Worm (Caenorhabditis elegans) whole organism, young adult: ENCODE results near the gene Y17G7B.18.
A peak's percentile ranks its signal among the peaks of the same experiment; 100 is the strongest.

ENCODE experiments used
- B0261.1 ChIP-seq: sonication (generic microtip); optimal IDR thresholded peaks from 2 replicates; lab custom pipeline; 2016; ENCODE audit warnings: mild to moderate bottlenecking, missing genetic modification characterization, moderate library complexity, missing compliant biosample characterization
- C17E4.6 ChIP-seq: fragments of 200-800 bp; sonication (Bioruptor generic); IDR thresholded peaks from 2 replicates; pipeline ENCODE4 v1.3.6; 2022; ENCODE audit warnings: missing genetic modification reagents, missing genetic modification characterization, missing compliant biosample characterization
- D2030.7 ChIP-seq: fragments of 200-800 bp; sonication (Bioruptor generic); IDR thresholded peaks from 2 replicates; pipeline ENCODE4 v1.3.6; 2022; ENCODE audit warnings: missing genetic modification reagents, missing genetic modification characterization, missing compliant biosample characterization
- F23B12.7 ChIP-seq: sonication (generic microtip); optimal IDR thresholded peaks from 2 replicates; lab custom pipeline; 2017; ENCODE audit warnings: missing genetic modification characterization, mild to moderate bottlenecking, missing compliant biosample characterization, antibody characterized with exemption, moderate library complexity; ENCODE audit not compliant: insufficient read depth
- F55B11.4 ChIP-seq: sonication (generic microtip); optimal IDR thresholded peaks from 2 replicates; lab custom pipeline; 2016; ENCODE audit warnings: missing compliant biosample characterization, missing genetic modification characterization, borderline replicate concordance; ENCODE audit not compliant: insufficient read depth
- T26A5.8 ChIP-seq: sonication (generic microtip); optimal IDR thresholded peaks from 2 replicates; lab custom pipeline; 2016; ENCODE audit warnings: missing genetic modification characterization, missing compliant biosample characterization
- Y95B8A.8 ChIP-seq: fragments of 200-800 bp; sonication (Bioruptor generic); IDR thresholded peaks from 2 replicates; pipeline ENCODE4 v1.3.6; 2022; ENCODE audit warnings: missing genetic modification reagents, missing genetic modification characterization, missing compliant biosample characterization
- bed-2 ChIP-seq: fragments of 200-800 bp; sonication (Bioruptor generic); IDR thresholded peaks from 2 replicates; pipeline ENCODE4 v1.3.6; 2022; ENCODE audit warnings: missing genetic modification reagents, missing genetic modification characterization, missing compliant biosample characterization
- cebp-2 ChIP-seq: fragments of 200-800 bp; sonication (Bioruptor generic); IDR thresholded peaks from 2 replicates; pipeline ENCODE4 v1.3.6; 2022; ENCODE audit warnings: missing genetic modification characterization, missing compliant biosample characterization
- ceh-58 ChIP-seq: fragments of 200-800 bp; sonication (Bioruptor generic); IDR thresholded peaks from 2 replicates; pipeline ENCODE4 v1.3.6; 2022; ENCODE audit warnings: missing genetic modification characterization, missing compliant biosample characterization
- die-1 ChIP-seq: sonication (generic microtip); optimal IDR thresholded peaks from 2 replicates; lab custom pipeline; 2016; ENCODE audit warnings: missing genotype, mild to moderate bottlenecking, missing genetic modification characterization, missing compliant biosample characterization
- egl-18 ChIP-seq: fragments of 200-800 bp; sonication (Bioruptor generic); IDR thresholded peaks from 2 replicates; pipeline ENCODE4 v1.3.6; 2022; ENCODE audit warnings: missing genetic modification reagents, missing genetic modification characterization, missing compliant biosample characterization
- fkh-3 ChIP-seq: sonication (generic microtip); optimal IDR thresholded peaks from 2 replicates; lab custom pipeline; 2016; ENCODE audit warnings: mild to moderate bottlenecking, missing genetic modification characterization, missing compliant biosample characterization
- him-1 ChIP-seq: sonication (generic microtip); optimal IDR thresholded peaks from 2 replicates; lab custom pipeline; 2016; ENCODE audit warnings: missing genotype, missing genetic modification reagents, missing genetic modification characterization, missing compliant biosample characterization
- hmg-1.2 ChIP-seq: fragments of 200-800 bp; sonication (Bioruptor generic); IDR thresholded peaks from 2 replicates; pipeline ENCODE4 v1.3.6; 2022; ENCODE audit warnings: missing genetic modification reagents, missing genetic modification characterization, missing compliant biosample characterization
- let-526 ChIP-seq: fragments of 200-800 bp; sonication (Bioruptor generic); IDR thresholded peaks from 2 replicates; pipeline ENCODE4 v1.3.6; 2022; ENCODE audit warnings: missing genetic modification reagents, missing genetic modification characterization, missing compliant biosample characterization
- lin-26 ChIP-seq: fragments of 200-800 bp; sonication (Bioruptor generic); IDR thresholded peaks from 2 replicates; pipeline ENCODE4 v1.3.6; 2022; ENCODE audit warnings: missing genetic modification reagents, missing genetic modification characterization, missing compliant biosample characterization
- lsl-1 ChIP-seq: fragments of 200-800 bp; sonication (Bioruptor generic); optimal IDR thresholded peaks from 2 replicates; lab custom pipeline; 2018; ENCODE audit warnings: mild to moderate bottlenecking, missing genetic modification characterization, moderate library complexity, missing compliant biosample characterization
- lsy-27 ChIP-seq: sonication (generic microtip); optimal IDR thresholded peaks from 2 replicates; lab custom pipeline; 2017; ENCODE audit warnings: missing genetic modification characterization, mild to moderate bottlenecking, missing compliant biosample characterization, antibody characterized with exemption, missing genotype, borderline replicate concordance; ENCODE audit not compliant: insufficient read depth
- madf-8 ChIP-seq: fragments of 200-800 bp; sonication (Bioruptor generic); conservative IDR thresholded peaks from 2 replicates; pipeline ENCODE4 v1.3.6; 2022; ENCODE audit warnings: missing genetic modification reagents, missing genetic modification characterization, missing compliant biosample characterization
- mcd-1 ChIP-seq: fragments of 200-800 bp; sonication (Bioruptor generic); IDR thresholded peaks from 2 replicates; pipeline ENCODE4 v1.3.6; 2022; ENCODE audit warnings: missing genetic modification reagents, missing genetic modification characterization, missing compliant biosample characterization
- nfyb-1 ChIP-seq: fragments of 200-800 bp; sonication (Bioruptor generic); IDR thresholded peaks from 2 replicates; pipeline ENCODE4 v1.3.6; 2022; ENCODE audit warnings: missing genetic modification reagents, missing genetic modification characterization, missing compliant biosample characterization
- nhr-90 ChIP-seq: sonication (generic microtip); optimal IDR thresholded peaks from 2 replicates; lab custom pipeline; 2016; ENCODE audit warnings: missing genotype, mild to moderate bottlenecking, missing genetic modification characterization, missing compliant biosample characterization
- rpc-1 ChIP-seq, 2 experiments: fragments of 150-350 bp in 1 of 2; sonication (generic microtip) in 1 of 2; optimal IDR thresholded peaks; 2 replicates each; lab custom pipeline; 2014 to 2018; ENCODE audit warnings: missing biosample characterization in 1 of 2, missing genetic modification characterization in 1 of 2, missing genetic modification reagents in 1 of 2, missing genotype in 1 of 2
- sdz-38 ChIP-seq: sonication (generic microtip); optimal IDR thresholded peaks from 2 replicates; lab custom pipeline; 2016; ENCODE audit warnings: missing genotype, missing genetic modification characterization, missing compliant biosample characterization
- somi-1 ChIP-seq: fragments of 200-800 bp; sonication (Bioruptor generic); optimal IDR thresholded peaks from 2 replicates; lab custom pipeline; 2018; ENCODE audit warnings: mild to moderate bottlenecking, missing genetic modification characterization, missing compliant biosample characterization
- tbp1 ChIP-seq: fragments of 200-800 bp; sonication (Bioruptor generic); optimal IDR thresholded peaks from 2 replicates; lab custom pipeline; 2018; ENCODE audit warnings: mild to moderate bottlenecking, missing genetic modification characterization, missing compliant biosample characterization
- tbx-9 ChIP-seq: sonication (generic microtip); optimal IDR thresholded peaks from 2 replicates; lab custom pipeline; 2016; ENCODE audit warnings: borderline replicate concordance, missing genetic modification characterization, inconsistent platforms, missing compliant biosample characterization
- zfh-2 ChIP-seq: fragments of 200-800 bp; sonication (Bioruptor generic); conservative IDR thresholded peaks from 2 replicates; pipeline ENCODE4 v1.3.6; 2022; ENCODE audit warnings: missing genetic modification reagents, missing genetic modification characterization, missing compliant biosample characterization
- zim-3 ChIP-seq: sonication (generic microtip); optimal IDR thresholded peaks from 2 replicates; lab custom pipeline; 2017; ENCODE audit warnings: mild to moderate bottlenecking, missing genetic modification characterization, moderate library complexity, missing compliant biosample characterization

The Y17G7B.18 gene

DNA sequence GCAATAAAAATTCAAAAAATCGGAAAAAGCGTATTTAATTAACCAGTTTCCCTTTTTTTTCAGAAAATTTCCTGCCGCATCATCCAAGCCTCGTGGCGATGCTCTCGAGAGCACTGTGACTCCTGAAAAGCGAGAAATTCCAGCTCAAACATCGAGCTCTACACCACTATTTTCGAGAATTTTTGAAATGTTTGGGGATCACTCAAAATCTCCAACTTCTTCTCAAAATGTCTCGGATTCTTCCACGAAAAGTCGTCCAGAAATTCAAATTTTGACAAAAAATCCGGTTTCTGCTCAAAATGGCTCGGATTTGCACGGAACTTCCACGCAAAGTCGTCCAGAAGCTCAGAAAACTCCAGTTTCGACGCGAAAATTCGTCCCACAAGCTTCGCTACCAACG, 30.3 kb upstream of the Y17G7B.18 start:
- TF ChIP-seq nhr-90 (tag; lab: Kevin White, UChicago) (no peak), Y95B8A.8 (GFP tag; lab: Robert Waterston, UW) (no peak), F23B12.7 (tag; lab: Kevin White, UChicago) (no peak), B0261.1 (tag; lab: Kevin White, UChicago) (no peak), bed-2 (no peak), cebp-2 (GFP tag; lab: Robert Waterston, UW) (no peak), him-1 (tag; lab: Kevin White, UChicago) (no peak), ceh-58 (no peak), zim-3 (no peak), tbx-9 (tag; lab: Kevin White, UChicago) (no peak), F55B11.4 (tag; lab: Kevin White, UChicago) (no peak), egl-18 (GFP tag; lab: Robert Waterston, UW) (no peak), sdz-38 (tag; lab: Kevin White, UChicago) (no peak)

DNA sequence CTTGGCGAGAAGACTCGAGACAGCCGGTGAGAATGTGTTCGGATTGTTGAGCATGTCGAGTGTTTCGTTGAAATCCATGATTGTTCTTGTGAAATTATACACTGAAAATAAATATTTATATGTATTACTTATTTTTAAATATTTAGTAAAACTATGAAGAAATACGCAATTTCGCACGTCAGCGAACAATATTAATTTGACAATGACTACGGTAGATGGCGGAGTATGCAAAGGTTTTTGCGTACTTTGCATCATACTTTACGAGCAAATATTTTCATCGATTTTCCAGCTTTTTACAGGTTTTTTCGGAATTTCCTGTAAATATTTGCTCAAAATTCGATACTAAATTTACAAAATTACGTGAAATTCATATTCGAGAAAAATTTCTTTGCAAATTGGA, 23.2 kb upstream of the Y17G7B.18 start, which contains the start of gene set-24:
TSS of gene set-24 (minus strand) at position 101 of the 400 bp plus-strand sequence.
- TF ChIP-seq lsl-1 (GFP tag; lab: Kevin White, UChicago) (peak; percentile 8), fkh-3 (no peak), let-526 (GFP tag; lab: Robert Waterston, UW) (no peak), mcd-1 (no peak)
- TF ChIP-seq, all 124 proteins: peak for 1

DNA sequence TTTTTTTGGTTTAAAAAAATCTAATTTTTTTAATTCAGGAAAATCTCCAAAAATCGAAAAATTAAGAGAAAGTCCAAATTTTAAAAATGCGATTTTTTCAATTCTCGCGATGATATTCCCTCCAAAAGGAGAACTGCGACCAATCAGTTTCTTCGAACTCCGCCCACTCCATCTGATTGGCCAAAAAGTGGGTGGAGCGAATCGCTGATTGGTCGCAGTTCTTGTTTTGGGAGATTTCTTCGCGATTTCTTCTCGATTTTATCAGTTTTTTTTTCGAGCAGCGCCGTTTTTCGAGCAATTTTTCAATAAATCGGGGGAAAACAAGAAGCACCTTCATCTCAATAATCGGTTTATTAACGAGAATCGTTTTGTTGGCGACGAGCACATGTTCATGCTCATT, 22.7 kb upstream of the Y17G7B.18 start:
- TF ChIP-seq die-1 (tag; lab: Kevin White, UChicago) = no peak
- no peak for TF ChIP-seq zim-3
- no peak for TF ChIP-seq lsy-27

DNA sequence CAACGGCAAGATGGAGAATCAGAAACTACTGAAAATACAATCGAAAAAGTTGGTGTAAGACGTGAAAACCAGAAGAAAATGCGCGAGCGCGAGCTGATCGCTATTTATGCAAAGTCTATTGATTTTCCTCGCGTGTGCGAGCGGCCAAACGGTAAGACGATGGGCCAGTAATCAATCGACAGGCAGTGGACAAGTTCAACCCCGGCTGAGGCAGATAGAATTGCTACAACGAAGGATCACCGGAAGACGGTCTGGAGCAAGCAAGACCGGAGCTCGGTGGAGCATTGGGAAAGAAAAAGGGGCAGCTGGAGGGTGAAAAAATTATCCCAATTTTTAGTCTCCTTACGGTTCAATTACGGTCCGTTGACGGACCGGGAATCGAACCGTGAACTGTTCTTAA, 15.0 kb upstream of the Y17G7B.18 start:
- TF ChIP-seq cebp-2 (GFP tag; lab: Robert Waterston, UW) (peak; percentile 75; the same call in 1 of the 2 replicates), lin-26 (GFP tag; lab: Robert Waterston, UW) (peak; percentile 84; the same call in 1 of the 2 replicates), rpc-1 (optimal IDR thresholded peaks at IDR 0.05; lab: Kevin White, UChicago) (peak; percentile 12), rpc-1 (tag; optimal IDR thresholded peaks at IDR 0.05; lab: Kevin White, UChicago) (peak; percentile 53), D2030.7 (GFP tag; lab: Robert Waterston, UW) (peak; percentile 31; the same call in 1 of the 2 replicates), tbp1 (GFP tag; lab: Kevin White, UChicago) (peak; percentile 61), B0261.1 (tag; lab: Kevin White, UChicago) (peak; percentile 23), hmg-1.2 (peak; percentile 18; the same call in 1 of the 2 replicates)

DNA sequence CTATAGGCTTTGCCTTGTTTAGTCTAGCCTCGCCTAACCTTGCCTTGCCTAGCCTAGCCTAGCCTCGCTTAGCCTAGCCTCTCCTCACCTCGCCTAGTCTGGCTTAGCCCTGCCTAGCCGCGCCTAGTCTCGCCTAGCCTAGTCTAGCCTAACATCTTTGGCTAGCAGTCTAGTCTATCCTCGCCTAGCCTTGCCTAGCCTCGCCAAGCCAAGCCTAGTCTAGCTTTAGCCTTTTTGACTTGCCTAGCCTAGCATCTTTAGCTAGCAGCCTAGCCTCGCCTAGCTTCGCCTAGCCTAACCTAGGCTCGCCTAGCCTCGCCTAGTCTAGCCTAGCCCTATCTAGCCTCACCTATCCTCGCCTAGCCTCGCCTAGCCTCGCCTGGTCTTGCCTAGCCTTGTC, 3.3 kb upstream of the Y17G7B.18 start:
- peak; percentile 22 for TF ChIP-seq fkh-3
- TF ChIP-seq T26A5.8 (tag; lab: Kevin White, UChicago) = no peak
- peak; percentile 69; the same call in 1 of the 2 replicates for TF ChIP-seq zfh-2 (GFP tag; lab: Robert Waterston, UW)

DNA sequence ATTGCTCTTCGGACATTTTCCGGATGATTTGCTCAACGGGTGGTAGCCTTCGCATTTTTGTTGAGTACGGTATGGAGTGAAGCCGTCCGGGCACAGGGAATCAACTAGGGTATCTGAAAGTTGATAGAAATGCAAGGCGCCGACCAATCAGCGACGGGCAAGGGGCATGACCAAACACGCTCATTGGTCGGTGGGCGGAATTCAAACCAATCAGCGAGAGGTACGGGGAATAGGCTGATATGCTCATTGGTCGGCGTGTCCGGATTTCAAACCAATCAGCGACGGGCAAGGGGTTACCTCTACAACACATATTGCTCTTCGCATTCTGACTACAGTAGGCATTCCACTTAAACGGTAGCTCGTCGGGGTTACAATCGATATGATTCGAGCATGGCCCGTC, 1.2 kb upstream of the Y17G7B.18 start:
- peak; percentile 81 for TF ChIP-seq nfyb-1 (GFP tag; lab: Robert Waterston, UW)
- no peak for TF ChIP-seq somi-1 (GFP tag; lab: Kevin White, UChicago)
- TF ChIP-seq C17E4.6 (GFP tag; lab: Robert Waterston, UW) = no peak
- no peak for TF ChIP-seq madf-8
- TF ChIP-seq, all 124 proteins: peak for 1
